Worm (Caenorhabditis elegans) whole organism, midembryonic: ENCODE measurements around the gene ZK856.18.

Experiments
- T22C8.4 ChIP-seq: fragments of 200-800 bp; sonication (Bioruptor generic); IDR thresholded peaks from 2 replicates; pipeline ENCODE4 v1.3.6; 2022; ENCODE audit warnings: missing genetic modification characterization, missing compliant biosample characterization
- cog-1 ChIP-seq: sonication (generic microtip); optimal IDR thresholded peaks from 2 replicates; lab custom pipeline; 2016; ENCODE audit warnings: missing genetic modification characterization, missing compliant biosample characterization
- flt-1 ChIP-seq: fragments of 200-800 bp; sonication (Bioruptor generic); IDR thresholded peaks from 2 replicates; pipeline ENCODE4 v1.3.6; 2022; ENCODE audit warnings: missing genetic modification characterization, missing compliant biosample characterization
- klf-2 ChIP-seq: fragments of 200-800 bp; sonication (Bioruptor generic); conservative IDR thresholded peaks from 2 replicates; pipeline ENCODE4 v1.3.6; 2022; ENCODE audit warnings: missing genetic modification reagents, missing genetic modification characterization, missing compliant biosample characterization
- med-1 ChIP-seq: sonication (generic microtip); optimal IDR thresholded peaks from 2 replicates; lab custom pipeline; 2017; ENCODE audit warnings: missing genetic modification characterization, mild to moderate bottlenecking, missing compliant biosample characterization, antibody characterized with exemption, missing genetic modification reagents; ENCODE audit not compliant: insufficient read depth
- ref-1 ChIP-seq: fragments of 200-800 bp; sonication (Bioruptor generic); conservative IDR thresholded peaks from 2 replicates; pipeline ENCODE4 v1.3.6; 2022; ENCODE audit warnings: missing genetic modification reagents, missing genetic modification characterization, missing compliant biosample characterization
- tab-1 ChIP-seq: fragments of 200-800 bp; sonication (Bioruptor generic); IDR thresholded peaks from 2 replicates; pipeline ENCODE4 v1.3.6; 2022; ENCODE audit warnings: missing genetic modification characterization, missing compliant biosample characterization
- ztf-23 ChIP-seq: fragments of 200-800 bp; sonication (Bioruptor generic); IDR thresholded peaks from 2 replicates; pipeline ENCODE4 v1.3.6; 2022; ENCODE audit warnings: missing genetic modification reagents, missing genetic modification characterization, missing compliant biosample characterization
- ztf-29 ChIP-seq: fragments of 200-800 bp; sonication (Bioruptor generic); IDR thresholded peaks from 2 replicates; pipeline ENCODE4 v1.3.6; 2022; ENCODE audit warnings: missing genetic modification reagents, missing genetic modification characterization, missing compliant biosample characterization

ce11 chrV:10210244-10210643 lies 24.4 kb upstream of the ZK856.18 start, which contains the start of gene tftc-3:
- TF ChIP-seq klf-2 (no peak), T22C8.4 (GFP tag; lab: Robert Waterston, UW) (no peak), ztf-23 (GFP tag; lab: Robert Waterston, UW) (no peak), ref-1 (GFP tag; lab: Robert Waterston, UW) (no peak), flt-1 (GFP tag; lab: Robert Waterston, UW) (no peak), ztf-29 (no peak), cog-1 (tag; lab: Kevin White, UChicago) (no peak), tab-1 (GFP tag; lab: Robert Waterston, UW) (no peak), med-1 (no peak)
